Worm (Caenorhabditis elegans) whole organism, L1 larva: Measurements from ENCODE around the gene ttr-57.

Experiments used
- fos-1 ChIP-seq: fragments of 150-350 bp; optimal IDR thresholded peaks from 2 replicates; lab custom pipeline; 2014; ENCODE audit warnings: missing biosample characterization, missing genetic modification characterization
- nhr-28 ChIP-seq: fragments of 150-350 bp; optimal IDR thresholded peaks from 2 replicates; lab custom pipeline; 2014; ENCODE audit warnings: missing biosample characterization, missing genetic modification characterization

DNA sequence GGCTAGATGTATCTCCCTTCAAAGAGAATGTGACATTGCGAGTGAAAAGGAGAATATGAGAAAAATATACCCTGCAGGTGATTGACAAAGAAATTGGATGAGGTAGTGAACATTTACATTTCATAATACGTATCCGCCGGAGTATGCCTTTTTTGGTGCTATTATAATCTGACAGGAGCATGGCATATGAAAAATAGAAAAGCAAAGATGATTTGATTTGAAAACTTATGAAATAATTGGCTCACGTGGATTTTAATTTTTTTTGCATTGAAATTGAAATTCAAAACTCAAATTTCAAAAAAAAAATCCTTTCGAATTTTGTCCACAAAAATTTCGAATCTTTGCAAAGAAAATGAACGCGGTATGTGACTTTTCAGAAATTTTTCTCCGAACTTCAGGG, 1.9 kb upstream of the ttr-57 start, which contains the start of gene ttr-11:
- TF ChIP-seq fos-1 (tag; lab: Kevin White, UChicago) = no peak
- no peak for TF ChIP-seq nhr-28 (tag; lab: Kevin White, UChicago)
